Fruit fly (Drosophila melanogaster) whole organism: ENCODE measurements around the gene CG42374.

Source experiments
- Dll ChIP-seq: fragments of >200 bp; optimal IDR thresholded peaks from 2 replicates; lab custom pipeline; 2017
- EcR ChIP-seq, 2 experiments: fragments of >200 bp; optimal IDR thresholded peaks; 2 replicates each; lab custom pipeline; 2017; ENCODE audit warnings: missing biosample characterization in 2 of 2, missing genetic modification characterization in 2 of 2, missing genetic modification reagents in 2 of 2
- pan ChIP-seq: fragments of >200 bp; optimal IDR thresholded peaks from 2 replicates; lab custom pipeline; 2017

dm6 chr3L:19221455-19221854, 42.1 kb upstream of the CG42374 start:
- TF ChIP-seq EcR (GFP tag; optimal IDR thresholded peaks at IDR 0.05; lab: Kevin White, UChicago), result no peak
- no peak for TF ChIP-seq Dll (lab: Kevin White, UChicago)
- no peak for TF ChIP-seq pan (lab: Kevin White, UChicago)
